Fruit fly (Drosophila melanogaster) whole organism, embryonic: ENCODE data around the gene Rab40.

Source experiments
- Ada2b ChIP-seq: fragments of 200-800 bp; sonication (Bioruptor generic); IDR thresholded peaks from 2 replicates; pipeline ENCODE4 v1.3.6; 2022; ENCODE audit warnings: missing biosample characterization, missing genetic modification characterization
- Atf-2 ChIP-seq: fragments of 200-800 bp; sonication (Bioruptor generic); optimal IDR thresholded peaks from 2 replicates; lab custom pipeline; 2016; ENCODE audit warnings: missing biosample characterization, missing genetic modification characterization
- Bteb2 ChIP-seq: fragments of 200-800 bp; sonication (Bioruptor generic); optimal IDR thresholded peaks from 2 replicates; lab custom pipeline; 2016; ENCODE audit warnings: missing biosample characterization, missing genetic modification characterization
- CG10979 ChIP-seq: fragments of 200-800 bp; sonication (Bioruptor generic); optimal IDR thresholded peaks from 2 replicates; lab custom pipeline; 2018; ENCODE audit warnings: missing biosample characterization, mild to moderate bottlenecking, missing genetic modification characterization, moderate library complexity
- CG11723 ChIP-seq: fragments of 200-800 bp; sonication (Bioruptor generic); optimal IDR thresholded peaks from 2 replicates; lab custom pipeline; 2017; ENCODE audit warnings: missing biosample characterization, mild to moderate bottlenecking, missing genetic modification characterization
- CG12219 ChIP-seq: fragments of 200-800 bp; sonication (Bioruptor generic); optimal IDR thresholded peaks from 3 replicates; lab custom pipeline; 2018; ENCODE audit warnings: missing biosample characterization, mild to moderate bottlenecking, missing genetic modification characterization
- CG1233 ChIP-seq: fragments of 200-800 bp; sonication (Bioruptor generic); optimal IDR thresholded peaks from 4 replicates; lab custom pipeline; 2018; ENCODE audit warnings: missing biosample characterization, mild to moderate bottlenecking, missing genetic modification characterization
- CG12942 ChIP-seq: fragments of 200-800 bp; sonication (Bioruptor generic); optimal IDR thresholded peaks from 3 replicates; lab custom pipeline; 2016; ENCODE audit warnings: missing biosample characterization, missing genetic modification characterization
- CG13296 ChIP-seq: fragments of 200-800 bp; sonication (Bioruptor generic); optimal IDR thresholded peaks from 3 replicates; lab custom pipeline; 2018; ENCODE audit warnings: missing biosample characterization, mild to moderate bottlenecking, missing genetic modification characterization
- CG15514 ChIP-seq: fragments of 200-800 bp; sonication (Bioruptor generic); optimal IDR thresholded peaks from 3 replicates; lab custom pipeline; 2017; ENCODE audit warnings: missing biosample characterization, missing genetic modification characterization, mild to moderate bottlenecking, moderate library complexity, missing genetic modification reagents
- CG18476 ChIP-seq: fragments of 200-800 bp; sonication (Bioruptor generic); optimal IDR thresholded peaks from 2 replicates; lab custom pipeline; 2016; ENCODE audit warnings: missing biosample characterization, mild to moderate bottlenecking, missing genetic modification characterization
- CG18599 ChIP-seq: fragments of 200-800 bp; sonication (Bioruptor generic); optimal IDR thresholded peaks from 3 replicates; lab custom pipeline; 2017; ENCODE audit warnings: missing biosample characterization, missing genetic modification characterization, mild to moderate bottlenecking, moderate library complexity, missing genetic modification reagents
- CG2875 ChIP-seq: fragments of 200-800 bp; sonication (Bioruptor generic); optimal IDR thresholded peaks from 2 replicates; lab custom pipeline; 2017; ENCODE audit warnings: missing biosample characterization, mild to moderate bottlenecking, missing genetic modification characterization, missing genetic modification reagents
- CG2889 ChIP-seq: fragments of 200-800 bp; sonication (Bioruptor generic); IDR thresholded peaks from 3 replicates; pipeline ENCODE4 v1.3.6; 2022; ENCODE audit warnings: missing biosample characterization, missing genetic modification characterization
- CG31441 ChIP-seq: fragments of 200-800 bp; sonication (Bioruptor generic); IDR thresholded peaks from 2 replicates; pipeline ENCODE4 v1.3.6; 2022; ENCODE audit warnings: missing biosample characterization, missing genetic modification characterization
- CG6175 ChIP-seq: fragments of 200-800 bp; sonication (Bioruptor generic); IDR thresholded peaks from 3 replicates; pipeline ENCODE4 v1.3.6; 2022; ENCODE audit warnings: missing biosample characterization, missing genetic modification characterization
- CG6854 ChIP-seq: fragments of 200-800 bp; sonication (Bioruptor generic); optimal IDR thresholded peaks from 3 replicates; lab custom pipeline; 2017; ENCODE audit warnings: missing biosample characterization, mild to moderate bottlenecking, missing genetic modification characterization
- CG7372 ChIP-seq: fragments of 200-800 bp; sonication (Bioruptor generic); IDR thresholded peaks from 2 replicates; pipeline ENCODE4 v1.3.6; 2022; ENCODE audit warnings: missing biosample characterization, missing genetic modification characterization
- CG7928 ChIP-seq: fragments of 200-800 bp; sonication (Bioruptor generic); optimal IDR thresholded peaks from 2 replicates; lab custom pipeline; 2017; ENCODE audit warnings: missing biosample characterization, mild to moderate bottlenecking, missing genetic modification characterization
- CG8765 ChIP-seq: fragments of 200-800 bp; sonication (Bioruptor generic); IDR thresholded peaks from 2 replicates; pipeline ENCODE4 v1.3.6; 2022; ENCODE audit warnings: missing biosample characterization, missing genetic modification characterization
- CG9215 ChIP-seq: fragments of 200-800 bp; sonication (Bioruptor generic); IDR thresholded peaks from 2 replicates; pipeline ENCODE4 v1.3.6; 2022; ENCODE audit warnings: missing biosample characterization, missing genetic modification characterization
- Chrac-16 ChIP-seq: fragments of 200-800 bp; sonication (Bioruptor generic); optimal IDR thresholded peaks from 3 replicates; lab custom pipeline; 2016; ENCODE audit warnings: missing biosample characterization, missing genetic modification characterization
- CrebB ChIP-seq: fragments of 200-800 bp; sonication (Bioruptor generic); optimal IDR thresholded peaks from 3 replicates; lab custom pipeline; 2018; ENCODE audit warnings: missing biosample characterization, mild to moderate bottlenecking, missing genetic modification characterization
- Dad ChIP-seq: fragments of 200-800 bp; sonication (Bioruptor generic); optimal IDR thresholded peaks from 3 replicates; lab custom pipeline; 2016; ENCODE audit warnings: missing biosample characterization, missing genetic modification characterization
- Dref ChIP-seq: fragments of 200-800 bp; sonication (Bioruptor generic); IDR thresholded peaks from 2 replicates; pipeline ENCODE4 v1.3.6; 2022; ENCODE audit warnings: missing biosample characterization, missing genetic modification characterization
- Drgx ChIP-seq: fragments of 200-800 bp; sonication (Bioruptor generic); IDR thresholded peaks from 2 replicates; pipeline ENCODE4 v1.3.6; 2022; ENCODE audit warnings: missing biosample characterization, missing genetic modification characterization
- GATAe ChIP-seq: fragments of 200-800 bp; sonication (Bioruptor generic); conservative IDR thresholded peaks from 2 replicates; pipeline ENCODE4 v1.3.6; 2022; ENCODE audit warnings: missing biosample characterization, missing genetic modification characterization
- HmgZ ChIP-seq: fragments of 200-800 bp; sonication (Bioruptor generic); optimal IDR thresholded peaks from 2 replicates; lab custom pipeline; 2018; ENCODE audit warnings: missing biosample characterization, mild to moderate bottlenecking, missing genetic modification characterization
- MBD-R2 ChIP-seq: fragments of 200-800 bp; sonication (Bioruptor generic); IDR thresholded peaks from 2 replicates; pipeline ENCODE4 v1.3.6; 2022; ENCODE audit warnings: missing biosample characterization, missing genetic modification characterization
- Nf-YB ChIP-seq: fragments of 200-800 bp; sonication (Bioruptor generic); optimal IDR thresholded peaks from 3 replicates; lab custom pipeline; 2019; ENCODE audit warnings: missing biosample characterization, mild to moderate bottlenecking, missing genetic modification characterization, moderate library complexity
- Sry-β ChIP-seq: fragments of 200-800 bp; sonication (Bioruptor generic); optimal IDR thresholded peaks from 2 replicates; lab custom pipeline; 2018; ENCODE audit warnings: missing biosample characterization, mild to moderate bottlenecking, missing genetic modification characterization, moderate library complexity
- Trl ChIP-seq, 3 experiments: fragments of >200 bp in 2 of 3; fragments of 200-800 bp in 1 of 3; sonication (Bioruptor generic) in 1 of 3; optimal IDR thresholded peaks; 2 replicates in 1 of 3; 3 replicates in 2 of 3; lab custom pipeline; 2016 to 2017; ENCODE audit warnings: missing biosample characterization in 1 of 3, missing genetic modification characterization in 1 of 3
- ac ChIP-seq: fragments of 200-800 bp; sonication (Bioruptor generic); optimal IDR thresholded peaks from 3 replicates; lab custom pipeline; 2017; ENCODE audit warnings: missing biosample characterization, mild to moderate bottlenecking, missing genetic modification characterization
- crc ChIP-seq: fragments of 200-800 bp; sonication (Bioruptor generic); optimal IDR thresholded peaks from 2 replicates; lab custom pipeline; 2016; ENCODE audit warnings: missing biosample characterization, missing genetic modification characterization
- cwo ChIP-seq: fragments of 200-800 bp; sonication (Bioruptor generic); optimal IDR thresholded peaks from 3 replicates; lab custom pipeline; 2017; ENCODE audit warnings: missing biosample characterization, missing genetic modification characterization, mild to moderate bottlenecking, moderate library complexity, missing genetic modification reagents
- gfzf ChIP-seq: fragments of 200-800 bp; sonication (Bioruptor generic); optimal IDR thresholded peaks from 2 replicates; lab custom pipeline; 2016; ENCODE audit warnings: missing biosample characterization, mild to moderate bottlenecking, missing genetic modification characterization, moderate library complexity
- ind ChIP-seq: fragments of 200-800 bp; sonication (Bioruptor generic); optimal IDR thresholded peaks from 3 replicates; lab custom pipeline; 2016; ENCODE audit warnings: missing biosample characterization, missing genetic modification characterization
- inv ChIP-seq: fragments of 200-800 bp; sonication (Bioruptor generic); IDR thresholded peaks from 2 replicates; pipeline ENCODE4 v1.3.6; 2022; ENCODE audit warnings: missing biosample characterization, missing genetic modification characterization; ENCODE audit not compliant: partially characterized antibody
- jumu ChIP-seq: fragments of 200-800 bp; sonication (Bioruptor generic); optimal IDR thresholded peaks from 3 replicates; lab custom pipeline; 2016; ENCODE audit warnings: missing biosample characterization, missing genetic modification characterization
- nom ChIP-seq: fragments of 200-800 bp; sonication (Bioruptor generic); optimal IDR thresholded peaks from 2 replicates; lab custom pipeline; 2017; ENCODE audit warnings: missing biosample characterization, missing genetic modification characterization, mild to moderate bottlenecking, moderate library complexity, missing genetic modification reagents
- pan ChIP-seq, 4 experiments: fragments of >200 bp in 3 of 4; fragments of 200-800 bp in 1 of 4; sonication (Bioruptor generic) in 1 of 4; optimal IDR thresholded peaks in 3 of 4; IDR thresholded peaks in 1 of 4; 2 replicates each; pipeline versions ENCODE4 v1.3.6 to Lab custom; 2017 to 2022; ENCODE audit warnings: missing biosample characterization in 2 of 4, missing genetic modification characterization in 2 of 4, mixed read lengths in 1 of 4
- sqz ChIP-seq: fragments of 200-800 bp; sonication (Bioruptor generic); optimal IDR thresholded peaks from 3 replicates; lab custom pipeline; 2018; ENCODE audit warnings: missing biosample characterization, mild to moderate bottlenecking, missing genetic modification characterization
- tin ChIP-seq: fragments of 200-800 bp; sonication (Bioruptor generic); optimal IDR thresholded peaks from 3 replicates; lab custom pipeline; 2016; ENCODE audit warnings: missing biosample characterization, missing genetic modification characterization
- tll ChIP-seq, 2 experiments: fragments of 200-800 bp in 1 of 2; fragments of >200 bp in 1 of 2; sonication (Bioruptor generic) in 1 of 2; optimal IDR thresholded peaks; 2 replicates each; lab custom pipeline; 2017 to 2019; ENCODE audit warnings: missing biosample characterization in 2 of 2, missing genetic modification characterization in 2 of 2, mild to moderate bottlenecking in 1 of 2, moderate library complexity in 1 of 2
- ttk ChIP-seq: fragments of 200-800 bp; sonication (Bioruptor generic); IDR thresholded peaks from 2 replicates; pipeline ENCODE4 v2.1.2; 2022; ENCODE audit warnings: missing biosample characterization, missing genetic modification characterization
- unpg ChIP-seq: fragments of 200-800 bp; sonication (Bioruptor generic); optimal IDR thresholded peaks from 3 replicates; lab custom pipeline; 2018; ENCODE audit warnings: missing biosample characterization, mild to moderate bottlenecking, missing genetic modification characterization, moderate library complexity
- vvl ChIP-seq: fragments of 200-800 bp; sonication (Bioruptor generic); IDR thresholded peaks from 2 replicates; pipeline ENCODE4 v1.3.6; 2022; ENCODE audit warnings: missing biosample characterization, missing genetic modification characterization
- wek ChIP-seq: fragments of 200-800 bp; sonication (Bioruptor generic); optimal IDR thresholded peaks from 3 replicates; lab custom pipeline; 2018; ENCODE audit warnings: missing biosample characterization, mild to moderate bottlenecking, missing genetic modification characterization, moderate library complexity
- zfh2 ChIP-seq: fragments of 200-800 bp; sonication (Bioruptor generic); optimal IDR thresholded peaks from 2 replicates; lab custom pipeline; 2016; ENCODE audit warnings: missing biosample characterization, missing genetic modification characterization

The Rab40 gene

DNA sequence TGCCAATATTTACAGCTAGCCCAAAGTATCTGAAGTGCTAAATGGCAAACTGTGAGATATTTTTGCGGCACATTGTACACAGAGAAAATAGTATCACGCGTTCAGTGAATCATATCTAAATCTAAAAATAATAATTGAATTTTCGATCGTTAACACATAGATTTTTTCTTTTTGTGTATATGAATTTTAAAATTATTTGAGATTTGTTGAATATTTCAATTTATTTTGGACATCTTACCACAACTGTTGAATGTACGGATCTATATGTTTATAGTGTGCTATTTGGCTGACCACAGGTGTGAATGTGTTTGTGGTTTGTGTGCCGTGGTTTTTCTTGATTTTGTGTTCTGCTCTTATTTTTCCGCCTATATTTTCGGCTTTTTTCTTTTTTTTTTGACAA, 6.9 kb upstream of the Rab40 start (continued):
- TF ChIP-seq nom (no peak), CG6175 (GFP tag; lab: Robert Waterston, UW) (no peak), HmgZ (tag; lab: Kevin White, UChicago) (peak; percentile 20), CG8765 (GFP tag; lab: Robert Waterston, UW) (no peak), ttk (GFP tag; lab: Robert Waterston, UW) (0 out of 2 replicates have a peak, but pooled peaks have one; percentile 22), CrebB (tag; lab: Kevin White, UChicago) (peak; percentile 13), CG11723 (GFP tag; lab: Kevin White, UChicago) (no peak), tin (peak; percentile 42), CG10979 (peak; percentile 51), MBD-R2 (0 out of 2 replicates have a peak, but pooled peaks have one; percentile 18), Sry-β (GFP tag; lab: Kevin White, UChicago) (no peak), CG18599 (GFP tag; lab: Kevin White, UChicago) (peak; percentile 65), unpg (GFP tag; lab: Kevin White, UChicago) (peak; percentile 51), Ada2b (GFP tag; lab: Robert Waterston, UW) (peak; percentile 51; the same call in 1 of the 2 replicates), wek (GFP tag; lab: Kevin White, UChicago) (no peak), CG12219 (no peak), Drgx (peak; percentile 54), GATAe (0 out of 2 replicates have a peak, but pooled peaks have one; percentile 16), CG15514 (GFP tag; lab: Kevin White, UChicago) (peak; percentile 10), Bteb2 (GFP tag; lab: Kevin White, UChicago) (no peak), CG13296 (GFP tag; lab: Kevin White, UChicago) (no peak), CG1233 (GFP tag; lab: Kevin White, UChicago) (no peak), cwo (GFP tag; lab: Kevin White, UChicago) (peak; percentile 51), vvl (GFP tag; lab: Robert Waterston, UW) (peak; percentile 26; the same call in 1 of the 2 replicates), pan (optimal IDR thresholded peaks at IDR 0.05; lab: Kevin White, UChicago) (no peak), pan (GFP tag; optimal IDR thresholded peaks at IDR 0.05 in 1 of 2, IDR thresholded peaks at IDR 0.05 in 1 of 2) (peak in 1 of 2 experiments; percentile 47), Dref (GFP tag; lab: Robert Waterston, UW) (0 out of 2 replicates have a peak, but pooled peaks have one; percentile 11), CG9215 (GFP tag; lab: Robert Waterston, UW) (peak; percentile 24; the same call in 1 of the 2 replicates), tll (GFP tag; optimal IDR thresholded peaks at IDR 0.05; lab: Kevin White, UChicago) (no peak), CG2875 (no peak), CG2889 (GFP tag; lab: Robert Waterston, UW) (0 out of 3 replicates have a peak, but pooled peaks have one; percentile 33), gfzf (no peak), CG18476 (peak; percentile 67), Trl (optimal IDR thresholded peaks at IDR 0.05; lab: Kevin White, UChicago) (no peak), Trl (GFP tag; optimal IDR thresholded peaks at IDR 0.05; lab: Kevin White, UChicago) (peak; percentile 2), Atf-2 (peak; percentile 42), CG7928 (GFP tag; lab: Kevin White, UChicago) (peak; percentile 22), ind (peak; percentile 60), CG6854 (peak; percentile 55), zfh2 (peak; percentile 65), Nf-YB (GFP tag; lab: Kevin White, UChicago) (peak; percentile 43), Chrac-16 (peak; percentile 27), sqz (GFP tag; lab: Kevin White, UChicago) (no peak), CG7372 (peak; percentile 63; the same call in 1 of the 2 replicates), inv (GFP tag; lab: Robert Waterston, UW) (no peak), ac (GFP tag; lab: Kevin White, UChicago) (no peak), Dad (no peak), crc (GFP tag; lab: Kevin White, UChicago) (no peak), jumu (GFP tag; lab: Kevin White, UChicago) (peak; percentile 54), CG31441 (GFP tag; lab: Robert Waterston, UW) (peak; percentile 64), CG12942 (GFP tag; lab: Kevin White, UChicago) (peak; percentile 46)
